Worm (Caenorhabditis elegans): ENCODE data around the gene srh-203.

DNA sequence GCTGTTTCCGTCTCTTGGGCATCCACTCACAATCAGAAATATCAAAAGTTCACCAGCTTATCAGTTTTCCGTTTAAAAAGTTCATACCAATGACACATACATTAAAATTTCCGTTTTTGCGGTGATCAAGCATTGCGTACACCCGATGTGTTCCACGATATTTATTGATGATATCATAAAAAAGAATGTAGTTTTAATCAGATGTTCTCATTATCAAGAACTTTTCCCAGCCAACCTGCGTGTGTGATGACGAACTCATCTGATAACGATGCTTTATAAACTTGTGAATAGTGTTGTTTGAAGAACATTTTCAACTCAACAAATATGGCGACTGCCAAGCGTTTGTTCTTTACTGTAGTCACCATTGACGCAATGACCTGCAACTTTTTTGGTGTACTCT, 39.3 kb downstream of the srh-203 start, which contains the start of gene clc-21:
- TF ChIP-seq ceh-58 (GFP tag; IDR thresholded peaks at IDR 0.05) (no peak), K11D2.4 (GFP tag; IDR thresholded peaks at IDR 0.05) (no peak), snpc-4 (GFP tag; optimal IDR thresholded peaks at IDR 0.05) (no peak), snpc-4 (tag; optimal IDR thresholded peaks at IDR 0.05) (no peak)

All from whole organism, young adult.